Fruit fly (Drosophila melanogaster) whole organism, embryonic: ENCODE measurements around the gene Nxf3.
A peak's percentile ranks its signal among the peaks of the same experiment; 100 is the strongest.

Source experiments
- C15 ChIP-seq: fragments of 200-800 bp; sonication (Bioruptor generic); IDR thresholded peaks from 3 replicates; pipeline ENCODE4 v1.3.6; 2022; ENCODE audit warnings: missing biosample characterization, missing genetic modification characterization
- CG33557 ChIP-seq: fragments of 200-800 bp; sonication (Bioruptor generic); optimal IDR thresholded peaks from 2 replicates; lab custom pipeline; 2019; ENCODE audit warnings: missing biosample characterization, mild to moderate bottlenecking, missing genetic modification characterization, moderate library complexity
- CG9437 ChIP-seq: fragments of 200-800 bp; sonication (Bioruptor generic); optimal IDR thresholded peaks from 2 replicates; lab custom pipeline; 2018; ENCODE audit warnings: missing biosample characterization, mild to moderate bottlenecking, missing genetic modification characterization
- Chrac-16 ChIP-seq: fragments of 200-800 bp; sonication (Bioruptor generic); optimal IDR thresholded peaks from 3 replicates; lab custom pipeline; 2016; ENCODE audit warnings: missing biosample characterization, missing genetic modification characterization
- Usf ChIP-seq: fragments of 200-800 bp; sonication (Bioruptor generic); optimal IDR thresholded peaks from 2 replicates; lab custom pipeline; 2017; ENCODE audit warnings: missing genotype, missing biosample characterization, missing genetic modification characterization
- dpn ChIP-seq, 2 experiments: fragments of 200-800 bp; sonication (Bioruptor generic); optimal IDR thresholded peaks; 3 replicates each; lab custom pipeline; 2016; ENCODE audit warnings: missing biosample characterization in 2 of 2, missing genetic modification characterization in 2 of 2
- hkb ChIP-seq, 2 experiments: fragments of 200-800 bp in 1 of 2; fragments of >200 bp in 1 of 2; sonication (Bioruptor generic) in 1 of 2; IDR thresholded peaks in 1 of 2; optimal IDR thresholded peaks in 1 of 2; 2 replicates each; pipeline versions ENCODE4 v1.3.6 to Lab custom; 2017 to 2022; ENCODE audit warnings: missing biosample characterization in 1 of 2, missing genetic modification characterization in 1 of 2

DNA sequence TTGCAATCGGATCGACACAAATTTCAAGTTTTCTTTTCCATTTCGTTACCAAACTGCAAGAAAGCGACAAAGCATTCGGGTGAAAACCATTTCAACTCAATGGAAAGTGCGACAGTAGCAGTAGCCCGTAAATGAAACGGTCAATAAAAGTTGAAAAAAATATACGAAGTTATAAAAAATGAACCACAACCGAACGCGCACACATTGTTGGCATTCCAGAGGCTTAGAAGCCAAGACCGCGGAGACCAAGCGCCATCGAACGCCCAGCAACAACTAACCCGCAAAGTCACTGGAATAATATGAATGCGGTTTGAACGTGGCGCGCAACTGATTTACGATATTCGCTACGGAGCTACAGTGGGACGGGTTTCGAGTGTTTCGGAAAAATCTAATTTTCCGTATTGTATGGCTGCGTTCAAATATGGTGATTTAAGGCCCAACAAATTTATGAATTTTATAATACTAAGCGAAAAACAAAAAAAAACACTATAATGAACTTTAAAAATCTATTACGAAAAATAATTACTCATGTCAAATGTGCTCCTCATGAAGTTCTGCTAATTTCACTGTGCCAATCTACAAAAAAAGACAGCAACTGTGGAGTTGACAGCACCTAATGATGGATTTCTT is 42.9 kb upstream of the Nxf3 start:
- TF ChIP-seq dpn (GFP tag; optimal IDR thresholded peaks at IDR 0.05; lab: Kevin White, UChicago) (peak; percentile 36 to 48), CG9437 (GFP tag; lab: Kevin White, UChicago) (peak; percentile 62), hkb (optimal IDR thresholded peaks at IDR 0.05; lab: Kevin White, UChicago) (no peak), hkb (GFP tag; IDR thresholded peaks at IDR 0.05; lab: Robert Waterston, UW) (peak; percentile 35; the same call in 1 of the 2 replicates), C15 (no peak), Chrac-16 (peak; percentile 31), CG33557 (GFP tag; lab: Kevin White, UChicago) (no peak), Usf (GFP tag; lab: Kevin White, UChicago) (no peak)
